Fruit fly (Drosophila melanogaster) whole organism, embryonic: ENCODE data around the gene Ir68b.

ENCODE experiments used
- Adf1 ChIP-seq: fragments of 200-800 bp; sonication (Bioruptor generic); IDR thresholded peaks from 2 replicates; pipeline ENCODE4 v1.3.6; 2022; ENCODE audit warnings: missing biosample characterization, missing genetic modification characterization
- BEAF-32 ChIP-seq: fragments of 200-800 bp; sonication (Bioruptor generic); optimal IDR thresholded peaks from 3 replicates; lab custom pipeline; 2017; ENCODE audit warnings: missing biosample characterization, missing genetic modification characterization, mild to moderate bottlenecking, moderate library complexity, missing genetic modification reagents
- CG10959 ChIP-seq: fragments of 200-800 bp; sonication (Bioruptor generic); IDR thresholded peaks from 2 replicates; pipeline ENCODE4 v1.3.6; 2022; ENCODE audit warnings: missing biosample characterization, missing genetic modification characterization
- CG13624 ChIP-seq: fragments of 200-800 bp; sonication (Bioruptor generic); optimal IDR thresholded peaks from 2 replicates; lab custom pipeline; 2016; ENCODE audit warnings: missing biosample characterization, missing genetic modification characterization
- CG15696 ChIP-seq: fragments of 200-800 bp; sonication (Bioruptor generic); optimal IDR thresholded peaks from 2 replicates; lab custom pipeline; 2019; ENCODE audit warnings: missing biosample characterization, mild to moderate bottlenecking, missing genetic modification characterization, moderate library complexity
- CG18476 ChIP-seq: fragments of 200-800 bp; sonication (Bioruptor generic); optimal IDR thresholded peaks from 2 replicates; lab custom pipeline; 2016; ENCODE audit warnings: missing biosample characterization, mild to moderate bottlenecking, missing genetic modification characterization
- CG2678 ChIP-seq: fragments of 200-800 bp; sonication (Bioruptor generic); optimal IDR thresholded peaks from 3 replicates; lab custom pipeline; 2019; ENCODE audit warnings: missing biosample characterization, mild to moderate bottlenecking, missing genetic modification characterization, moderate library complexity
- CG31441 ChIP-seq: fragments of 200-800 bp; sonication (Bioruptor generic); IDR thresholded peaks from 2 replicates; pipeline ENCODE4 v1.3.6; 2022; ENCODE audit warnings: missing biosample characterization, missing genetic modification characterization
- CG32772 ChIP-seq: fragments of 200-800 bp; sonication (Bioruptor generic); IDR thresholded peaks from 2 replicates; pipeline ENCODE4 v1.3.6; 2022; ENCODE audit warnings: missing biosample characterization, missing genetic modification characterization
- CG43689 ChIP-seq: fragments of 200-800 bp; sonication (Bioruptor generic); IDR thresholded peaks from 2 replicates; pipeline ENCODE4 v1.3.6; 2022; ENCODE audit warnings: missing biosample characterization, missing genetic modification characterization
- CG4707 ChIP-seq: fragments of 200-800 bp; sonication (Bioruptor generic); optimal IDR thresholded peaks from 2 replicates; lab custom pipeline; 2018; ENCODE audit warnings: missing biosample characterization, mild to moderate bottlenecking, missing genetic modification characterization, moderate library complexity
- CG7357 ChIP-seq: fragments of 200-800 bp; sonication (Bioruptor generic); IDR thresholded peaks from 3 replicates; pipeline ENCODE4 v1.3.6; 2022; ENCODE audit warnings: missing biosample characterization, missing genetic modification characterization
- CG8359 ChIP-seq: fragments of 200-800 bp; sonication (Bioruptor generic); optimal IDR thresholded peaks from 2 replicates; lab custom pipeline; 2017; ENCODE audit warnings: missing biosample characterization, mild to moderate bottlenecking, missing genetic modification characterization, borderline replicate concordance
- CoRest ChIP-seq: fragments of 200-800 bp; sonication (Bioruptor generic); optimal IDR thresholded peaks from 3 replicates; lab custom pipeline; 2018; ENCODE audit warnings: missing biosample characterization, mild to moderate bottlenecking, missing genetic modification characterization, moderate library complexity
- D19B ChIP-seq: fragments of 200-800 bp; sonication (Bioruptor generic); optimal IDR thresholded peaks from 2 replicates; lab custom pipeline; 2017; ENCODE audit warnings: missing biosample characterization, mild to moderate bottlenecking, missing genetic modification characterization
- Drgx ChIP-seq: fragments of 200-800 bp; sonication (Bioruptor generic); IDR thresholded peaks from 2 replicates; pipeline ENCODE4 v1.3.6; 2022; ENCODE audit warnings: missing biosample characterization, missing genetic modification characterization
- ERR ChIP-seq: fragments of 200-800 bp; sonication (Bioruptor generic); optimal IDR thresholded peaks from 2 replicates; lab custom pipeline; 2016; ENCODE audit warnings: missing biosample characterization, missing genetic modification characterization
- Ets97D ChIP-seq: fragments of 200-800 bp; sonication (Bioruptor generic); optimal IDR thresholded peaks from 3 replicates; lab custom pipeline; 2016; ENCODE audit warnings: missing biosample characterization, missing genetic modification characterization
- Gsc ChIP-seq: fragments of 200-800 bp; sonication (Bioruptor generic); IDR thresholded peaks from 2 replicates; pipeline ENCODE4 v1.3.6; 2022; ENCODE audit warnings: missing biosample characterization, missing genetic modification characterization
- HLH54F ChIP-seq: fragments of 200-800 bp; sonication (Bioruptor generic); optimal IDR thresholded peaks from 3 replicates; lab custom pipeline; 2016; ENCODE audit warnings: missing biosample characterization, missing genetic modification characterization
- Hr78 ChIP-seq, 2 experiments: fragments of 200-800 bp in 1 of 2; fragments of >200 bp in 1 of 2; sonication (Bioruptor generic) in 1 of 2; optimal IDR thresholded peaks; 2 replicates each; lab custom pipeline; 2017 to 2019; ENCODE audit warnings: missing biosample characterization in 2 of 2, missing genetic modification characterization in 2 of 2, mild to moderate bottlenecking in 1 of 2, moderate library complexity in 1 of 2
- MBD-R2 ChIP-seq: fragments of 200-800 bp; sonication (Bioruptor generic); IDR thresholded peaks from 2 replicates; pipeline ENCODE4 v1.3.6; 2022; ENCODE audit warnings: missing biosample characterization, missing genetic modification characterization
- Mad ChIP-seq: fragments of 200-800 bp; sonication (Bioruptor generic); optimal IDR thresholded peaks from 2 replicates; lab custom pipeline; 2016; ENCODE audit warnings: missing biosample characterization, missing genetic modification characterization
- Scr ChIP-seq: fragments of 200-800 bp; sonication (Bioruptor generic); IDR thresholded peaks from 2 replicates; pipeline ENCODE4 v1.3.6; 2022; ENCODE audit warnings: missing biosample characterization, missing genetic modification characterization; ENCODE audit not compliant: partially characterized antibody
- Sin3A ChIP-seq: fragments of >200 bp; optimal IDR thresholded peaks from 2 replicates; lab custom pipeline; 2018
- Spps ChIP-seq: fragments of 200-800 bp; sonication (Bioruptor generic); optimal IDR thresholded peaks from 2 replicates; lab custom pipeline; 2018; ENCODE audit warnings: missing biosample characterization, mild to moderate bottlenecking, missing genetic modification characterization
- Stat92E ChIP-seq, 3 experiments: fragments of >200 bp in 2 of 3; fragments of 200-800 bp in 1 of 3; sonication (Bioruptor generic) in 1 of 3; optimal IDR thresholded peaks; 2 replicates each; lab custom pipeline; 2017 to 2019; ENCODE audit warnings: missing biosample characterization in 3 of 3, missing genetic modification characterization in 3 of 3, mild to moderate bottlenecking in 1 of 3, moderate library complexity in 1 of 3
- abd-A ChIP-seq: fragments of 200-800 bp; sonication (Bioruptor generic); optimal IDR thresholded peaks from 3 replicates; lab custom pipeline; 2019; ENCODE audit warnings: missing biosample characterization, mild to moderate bottlenecking, missing genetic modification characterization, moderate library complexity
- bcd ChIP-seq: fragments of 200-800 bp; sonication (Bioruptor generic); optimal IDR thresholded peaks from 2 replicates; lab custom pipeline; 2017; ENCODE audit warnings: missing biosample characterization, mild to moderate bottlenecking, missing genetic modification characterization
- bowl ChIP-seq: fragments of 200-800 bp; sonication (Bioruptor generic); IDR thresholded peaks from 2 replicates; pipeline ENCODE4 v1.3.6; 2022; ENCODE audit warnings: missing biosample characterization, missing genetic modification characterization
- br ChIP-seq: fragments of >200 bp; optimal IDR thresholded peaks from 2 replicates; lab custom pipeline; 2017
- cas ChIP-seq: fragments of 200-800 bp; sonication (Bioruptor generic); IDR thresholded peaks from 2 replicates; pipeline ENCODE4 v1.3.6; 2022; ENCODE audit warnings: missing biosample characterization, missing genetic modification characterization
- croc ChIP-seq: fragments of 200-800 bp; sonication (Bioruptor generic); conservative IDR thresholded peaks from 3 replicates; pipeline ENCODE4 v1.3.6; 2022; ENCODE audit warnings: missing biosample characterization, missing genetic modification characterization
- dysf ChIP-seq: fragments of 200-800 bp; sonication (Bioruptor generic); IDR thresholded peaks from 3 replicates; pipeline ENCODE4 v1.3.6; 2022; ENCODE audit warnings: missing biosample characterization, missing genetic modification characterization
- eve ChIP-seq, 2 experiments: fragments of >200 bp; optimal IDR thresholded peaks; 2 replicates each; lab custom pipeline; 2017; ENCODE audit warnings: missing biosample characterization in 2 of 2, missing genetic modification characterization in 2 of 2
- gem ChIP-seq: fragments of 200-800 bp; sonication (Bioruptor generic); optimal IDR thresholded peaks from 2 replicates; lab custom pipeline; 2019; ENCODE audit warnings: missing biosample characterization, mild to moderate bottlenecking, missing genetic modification characterization, moderate library complexity
- hkb ChIP-seq, 2 experiments: fragments of 200-800 bp in 1 of 2; fragments of >200 bp in 1 of 2; sonication (Bioruptor generic) in 1 of 2; IDR thresholded peaks in 1 of 2; optimal IDR thresholded peaks in 1 of 2; 2 replicates each; pipeline versions ENCODE4 v1.3.6 to Lab custom; 2017 to 2022; ENCODE audit warnings: missing biosample characterization in 1 of 2, missing genetic modification characterization in 1 of 2
- inv ChIP-seq: fragments of 200-800 bp; sonication (Bioruptor generic); IDR thresholded peaks from 2 replicates; pipeline ENCODE4 v1.3.6; 2022; ENCODE audit warnings: missing biosample characterization, missing genetic modification characterization; ENCODE audit not compliant: partially characterized antibody
- nmo ChIP-seq: fragments of 200-800 bp; sonication (Bioruptor generic); optimal IDR thresholded peaks from 2 replicates; lab custom pipeline; 2018; ENCODE audit warnings: missing biosample characterization, mild to moderate bottlenecking, missing genetic modification characterization, moderate library complexity
- odd ChIP-seq: fragments of 200-800 bp; sonication (Bioruptor generic); optimal IDR thresholded peaks from 2 replicates; lab custom pipeline; 2017; ENCODE audit warnings: missing biosample characterization, mild to moderate bottlenecking, missing genetic modification characterization
- p53 ChIP-seq: fragments of 200-800 bp; sonication (Bioruptor generic); optimal IDR thresholded peaks from 2 replicates; lab custom pipeline; 2016; ENCODE audit warnings: missing biosample characterization, missing genetic modification characterization
- pan ChIP-seq, 4 experiments: fragments of >200 bp in 3 of 4; fragments of 200-800 bp in 1 of 4; sonication (Bioruptor generic) in 1 of 4; optimal IDR thresholded peaks in 3 of 4; IDR thresholded peaks in 1 of 4; 2 replicates each; pipeline versions ENCODE4 v1.3.6 to Lab custom; 2017 to 2022; ENCODE audit warnings: missing biosample characterization in 2 of 4, missing genetic modification characterization in 2 of 4, mixed read lengths in 1 of 4
- pita ChIP-seq: fragments of 200-800 bp; sonication (Bioruptor generic); optimal IDR thresholded peaks from 2 replicates; lab custom pipeline; 2017; ENCODE audit warnings: missing biosample characterization, mild to moderate bottlenecking, missing genetic modification characterization
- seq ChIP-seq: fragments of 200-800 bp; sonication (Bioruptor generic); IDR thresholded peaks from 2 replicates; pipeline ENCODE4 v1.3.6; 2022; ENCODE audit warnings: missing biosample characterization, missing genetic modification characterization
- sna ChIP-seq: fragments of 200-800 bp; sonication (Bioruptor generic); IDR thresholded peaks from 2 replicates; pipeline ENCODE4 v1.3.6; 2022; ENCODE audit warnings: missing biosample characterization, missing genetic modification characterization; ENCODE audit not compliant: partially characterized antibody
- unpg ChIP-seq: fragments of 200-800 bp; sonication (Bioruptor generic); optimal IDR thresholded peaks from 3 replicates; lab custom pipeline; 2018; ENCODE audit warnings: missing biosample characterization, mild to moderate bottlenecking, missing genetic modification characterization, moderate library complexity
- zfh1 ChIP-seq: fragments of 200-800 bp; sonication (Bioruptor generic); IDR thresholded peaks from 3 replicates; pipeline ENCODE4 v1.3.6; 2022; ENCODE audit warnings: missing biosample characterization, missing genetic modification characterization

The Ir68b gene

DNA sequence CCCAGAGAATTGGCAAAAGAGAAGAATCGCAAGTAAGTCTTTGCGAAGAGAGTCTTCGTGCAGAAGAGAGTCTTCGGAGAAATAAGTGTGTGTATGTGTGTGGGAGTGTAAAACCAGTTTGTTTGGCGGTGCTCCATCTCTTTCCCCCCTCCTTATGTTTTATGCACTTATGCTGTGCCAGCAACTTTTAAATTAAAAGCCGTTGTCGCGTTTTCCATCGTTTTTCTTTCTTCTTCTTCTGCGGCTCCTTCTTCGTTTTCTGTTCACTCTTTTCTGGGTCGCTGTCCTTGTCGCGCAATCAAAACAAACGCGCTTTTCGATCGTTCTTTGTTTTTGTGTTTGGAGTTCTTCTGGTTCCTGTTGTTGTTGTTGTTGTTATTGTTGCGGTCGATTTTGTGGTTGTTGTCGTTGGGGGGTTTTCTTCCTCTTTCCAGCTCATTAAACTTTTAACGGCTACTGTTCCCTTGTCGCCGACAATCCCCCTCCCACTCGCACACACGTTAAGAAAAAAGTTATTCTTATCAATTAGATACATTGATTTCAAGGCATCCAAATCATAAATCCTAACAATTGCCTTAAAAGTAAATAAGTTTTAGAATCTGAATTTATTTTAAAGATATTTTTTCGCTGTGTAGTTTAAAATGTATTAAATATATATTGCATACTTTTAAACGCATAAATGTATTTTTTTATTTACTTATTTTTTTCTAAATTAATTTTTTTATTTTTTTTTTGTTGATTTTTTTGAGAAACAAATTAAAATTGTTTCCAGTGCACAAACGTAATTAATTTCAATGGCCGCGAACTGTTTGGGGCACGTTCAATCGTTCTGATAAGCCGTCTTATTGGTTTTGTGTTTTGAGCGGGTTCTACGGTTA, 15.9 kb downstream of the Ir68b start (continued):
- TF ChIP-seq BEAF-32 (GFP tag; lab: Kevin White, UChicago) (no peak), CG7357 (peak; percentile 40; the same call in 1 of the 3 replicates), seq (GFP tag; lab: Robert Waterston, UW) (no peak), HLH54F (GFP tag; lab: Kevin White, UChicago) (no peak), inv (GFP tag; lab: Robert Waterston, UW) (no peak), p53 (GFP tag; lab: Kevin White, UChicago) (no peak), abd-A (tag; lab: Kevin White, UChicago) (no peak), Gsc (GFP tag; lab: Robert Waterston, UW) (no peak), zfh1 (GFP tag; lab: Robert Waterston, UW) (peak; percentile 61; the same call in 2 of the 3 replicates), CG13624 (GFP tag; lab: Kevin White, UChicago) (peak; percentile 47), CG43689 (GFP tag; lab: Robert Waterston, UW) (no peak), D19B (GFP tag; lab: Kevin White, UChicago) (no peak), bcd (peak; percentile 73), Drgx (GFP tag; lab: Robert Waterston, UW) (peak; percentile 14; the same call in 1 of the 2 replicates), Adf1 (no peak), eve (GFP tag; optimal IDR thresholded peaks at IDR 0.05; lab: Kevin White, UChicago) (no peak), CG18476 (GFP tag; lab: Kevin White, UChicago) (peak; percentile 23), dysf (GFP tag; lab: Robert Waterston, UW) (peak; percentile 85), croc (GFP tag; lab: Robert Waterston, UW) (peak; percentile 76), Mad (GFP tag; lab: Kevin White, UChicago) (no peak), CG8359 (GFP tag; lab: Kevin White, UChicago) (peak; percentile 66), ERR (GFP tag; lab: Kevin White, UChicago) (no peak), pita (GFP tag; lab: Kevin White, UChicago) (no peak), CG31441 (GFP tag; lab: Robert Waterston, UW) (peak; percentile 96), gem (tag; lab: Kevin White, UChicago) (peak; percentile 94), br (no peak), CG2678 (tag; lab: Kevin White, UChicago) (peak; percentile 95), Hr78 (GFP tag; optimal IDR thresholded peaks at IDR 0.05; lab: Kevin White, UChicago) (peak in 1 of 2 experiments; percentile 77), sna (no peak), CG15696 (peak; percentile 79), Scr (GFP tag; lab: Robert Waterston, UW) (no peak), pan (optimal IDR thresholded peaks at IDR 0.05; lab: Kevin White, UChicago) (no peak), pan (GFP tag; optimal IDR thresholded peaks at IDR 0.05 in 1 of 2, IDR thresholded peaks at IDR 0.05 in 1 of 2) (peak in 1 of 2 experiments; percentile 76), CoRest (tag; lab: Kevin White, UChicago) (peak; percentile 95), Spps (tag; lab: Kevin White, UChicago) (peak; percentile 95), CG32772 (peak; percentile 65; the same call in 1 of the 2 replicates), Ets97D (GFP tag; lab: Kevin White, UChicago) (no peak), Sin3A (no peak), bowl (GFP tag; lab: Robert Waterston, UW) (no peak), CG10959 (GFP tag; lab: Robert Waterston, UW) (no peak), Stat92E (GFP tag; optimal IDR thresholded peaks at IDR 0.05; lab: Kevin White, UChicago) (peak in 1 of 3 experiments; percentile 72), hkb (optimal IDR thresholded peaks at IDR 0.05; lab: Kevin White, UChicago) (no peak), hkb (GFP tag; IDR thresholded peaks at IDR 0.05; lab: Robert Waterston, UW) (0 out of 2 replicates have a peak, but pooled peaks have one; percentile 34), CG4707 (GFP tag; lab: Kevin White, UChicago) (peak; percentile 24), cas (GFP tag; lab: Robert Waterston, UW) (0 out of 2 replicates have a peak, but pooled peaks have one; percentile 24), odd (GFP tag; lab: Kevin White, UChicago) (peak; percentile 81), MBD-R2 (GFP tag; lab: Robert Waterston, UW) (0 out of 2 replicates have a peak, but pooled peaks have one; percentile 11), unpg (peak; percentile 86), nmo (GFP tag; lab: Kevin White, UChicago) (peak; percentile 96)
